Fruit fly (Drosophila melanogaster) whole organism, wandering third instar larva: ENCODE measurements around the gene Cerk.

ENCODE experiments used
- Hnf4 ChIP-seq: fragments of 200-800 bp; sonication (Bioruptor generic); optimal IDR thresholded peaks from 2 replicates; lab custom pipeline; 2016; ENCODE audit warnings: missing biosample characterization, mild to moderate bottlenecking, missing genetic modification characterization
- Hr83 ChIP-seq: fragments of 200-300 bp; sonication (Bioruptor generic); optimal IDR thresholded peaks from 2 replicates; lab custom pipeline; 2016; ENCODE audit warnings: missing biosample characterization, mild to moderate bottlenecking, missing genetic modification characterization, moderate library complexity; ENCODE audit not compliant: poor library complexity, severe bottlenecking
- Jra ChIP-seq: sonication (Bioruptor generic); optimal IDR thresholded peaks from 2 replicates; lab custom pipeline; 2016; ENCODE audit warnings: missing biosample characterization, missing genetic modification characterization
- N ChIP-seq: fragments of >200 bp; optimal IDR thresholded peaks from 2 replicates; lab custom pipeline; 2018; ENCODE audit warnings: missing biosample characterization, missing external identifiers, missing genetic modification characterization
- OdsH ChIP-seq: fragments of 200-800 bp; sonication (Bioruptor generic); optimal IDR thresholded peaks from 2 replicates; lab custom pipeline; 2016; ENCODE audit warnings: missing biosample characterization, mild to moderate bottlenecking, missing genetic modification characterization
- br ChIP-seq: fragments of 200-800 bp; sonication (Bioruptor generic); optimal IDR thresholded peaks from 2 replicates; lab custom pipeline; 2016; ENCODE audit warnings: missing biosample characterization, missing genetic modification characterization
- dl ChIP-seq, 2 experiments: fragments of 175-275, 200-275 bp in 1 of 2; fragments of 200-275 bp in 1 of 2; sonication (Bioruptor generic); optimal IDR thresholded peaks; lab custom pipeline; 2018; ENCODE audit warnings: mild to moderate bottlenecking in 2 of 2, missing biosample characterization in 2 of 2, missing genetic modification characterization in 2 of 2, moderate library complexity in 2 of 2; ENCODE audit not compliant: partially characterized antibody in 2 of 2, insufficient read depth in 1 of 2
- dmrt93B ChIP-seq: fragments of 200-800 bp; sonication (Bioruptor generic); optimal IDR thresholded peaks from 2 replicates; lab custom pipeline; 2018; ENCODE audit warnings: missing biosample characterization, mild to moderate bottlenecking, missing genetic modification characterization
- ey ChIP-seq: fragments of 200-800 bp; sonication (Bioruptor generic); optimal IDR thresholded peaks from 2 replicates; lab custom pipeline; 2016; ENCODE audit warnings: missing biosample characterization, missing genetic modification characterization
- h ChIP-seq: fragments of 200-800 bp; sonication (Bioruptor generic); optimal IDR thresholded peaks from 3 replicates; lab custom pipeline; 2016; ENCODE audit warnings: missing biosample characterization, mild to moderate bottlenecking, missing genetic modification characterization
- sage ChIP-seq: fragments of 200-800 bp; sonication (Bioruptor generic); optimal IDR thresholded peaks from 2 replicates; lab custom pipeline; 2016; ENCODE audit warnings: missing biosample characterization, mild to moderate bottlenecking, missing genetic modification characterization
- usp ChIP-seq: fragments of >200 bp; optimal IDR thresholded peaks from 2 replicates; lab custom pipeline; 2017; ENCODE audit warnings: missing biosample characterization, missing genetic modification characterization

dm6 chr3R:5350393-5350972 lies 17.6 kb downstream of the Cerk start, which contains the start of gene mtd:
- TF ChIP-seq N (GFP tag; lab: Kevin White, UChicago) (no peak), sage (GFP tag; lab: Kevin White, UChicago) (no peak), h (no peak), br (GFP tag; lab: Kevin White, UChicago) (no peak), ey (GFP tag; lab: Kevin White, UChicago) (no peak), Hnf4 (no peak), OdsH (GFP tag; lab: Kevin White, UChicago) (no peak), dl (GFP tag; optimal IDR thresholded peaks at IDR 0.05; lab: Kevin White, UChicago; ENCODE audit: insufficient read depth in 1 of 2, partially characterized antibody in 2 of 2) (no peak), Jra (GFP tag; lab: Kevin White, UChicago) (no peak), usp (GFP tag; lab: Kevin White, UChicago) (no peak), Hr83 (no peak), dmrt93B (GFP tag; lab: Kevin White, UChicago) (no peak)
